Fruit fly (Drosophila melanogaster): ENCODE measurements around the gene Abd-B.
A peak's percentile ranks its signal among the peaks of the same experiment; 100 is the strongest.
"Not testable (repeated sequence)": the region's sequence is repeated elsewhere in the genome, so short reads cannot be mapped to it uniquely, and the experiment has no call there.

Abd-B gene

dm6 chr3R:16996059-16996959, 24.3 kb upstream of the Abd-B start, which contains the start of the genes EMC2A and CG3534 (continued):
- TF ChIP-seq bcd (GFP tag; optimal IDR thresholded peaks at IDR 0.05): peak; percentile 41
- peak; percentile 37 for TF ChIP-seq D19A (tag; optimal IDR thresholded peaks at IDR 0.05)
- TF ChIP-seq CG3726 (GFP tag; IDR thresholded peaks at IDR 0.05): no peak
- TF ChIP-seq tll (GFP tag; optimal IDR thresholded peaks at IDR 0.05): peak in 1 of 2 experiments; percentile 34
- TF ChIP-seq HmgD (GFP tag; optimal IDR thresholded peaks at IDR 0.05): no peak
- peak; percentile 23; the same call in 1 of the 2 replicates for TF ChIP-seq CG14441 (GFP tag; IDR thresholded peaks at IDR 0.05)
- TF ChIP-seq CG14050 (GFP tag; IDR thresholded peaks at IDR 0.05): no peak
- no peak for TF ChIP-seq shn (GFP tag; optimal IDR thresholded peaks at IDR 0.05)
- TF ChIP-seq CG2678 (tag; optimal IDR thresholded peaks at IDR 0.05): peak; percentile 53
- TF ChIP-seq pan (optimal IDR thresholded peaks at IDR 0.05): no peak
- no peak for TF ChIP-seq pan (GFP tag; optimal IDR thresholded peaks at IDR 0.05 in 1 of 2, IDR thresholded peaks at IDR 0.05 in 1 of 2)
- TF ChIP-seq CG32532 (GFP tag; IDR thresholded peaks at IDR 0.05): peak; percentile 57
- no peak for TF ChIP-seq Aef1 (GFP tag; IDR thresholded peaks at IDR 0.05)
- TF ChIP-seq gsb (GFP tag; IDR thresholded peaks at IDR 0.05): no peak
- peak; percentile 26; the same call in 1 of the 2 replicates for TF ChIP-seq CG13287 (GFP tag; IDR thresholded peaks at IDR 0.05; ENCODE audit: partially characterized antibody)
- no peak for TF ChIP-seq lmd (GFP tag; IDR thresholded peaks at IDR 0.05)
- TF ChIP-seq Neu2 (GFP tag; optimal IDR thresholded peaks at IDR 0.05; ENCODE audit: borderline replicate concordance): no peak
- TF ChIP-seq CG31224 (GFP tag; IDR thresholded peaks at IDR 0.05): no peak
- no peak for TF ChIP-seq tio (GFP tag; optimal IDR thresholded peaks at IDR 0.05)
- no peak for TF ChIP-seq dm (GFP tag; optimal IDR thresholded peaks at IDR 0.05)
- no peak for TF ChIP-seq CG6654 (GFP tag; optimal IDR thresholded peaks at IDR 0.05)
- no peak for TF ChIP-seq psq (GFP tag; optimal IDR thresholded peaks at IDR 0.05)
- no peak for TF ChIP-seq Hand (GFP tag; optimal IDR thresholded peaks at IDR 0.05)
- no peak for TF ChIP-seq tap (tag; optimal IDR thresholded peaks at IDR 0.05)
- peak; percentile 12 for TF ChIP-seq Dek (tag; optimal IDR thresholded peaks at IDR 0.05)

dm6 chr3R:16992716-16993115, 20.7 kb upstream of the Abd-B start, which contains the start of gene CG31274:
CG31274 (plus strand) TSS chr3R:16993016.
- not testable (repeated sequence) for TF ChIP-seq ATbp, Hmx, CG8089 (GFP tag; optimal IDR thresholded peaks at IDR 0.05)

- TF ChIP-seq CG1529 (GFP tag; optimal IDR thresholded peaks at IDR 0.05) (no peak), CG8290 (GFP tag; optimal IDR thresholded peaks at IDR 0.05) (peak; percentile 27), CG8290 (tag; optimal IDR thresholded peaks at IDR 0.05) (peak in 1 of 2 experiments; percentile 67), CG9797 (GFP tag; optimal IDR thresholded peaks at IDR 0.05) (peak; percentile 53), tup (GFP tag; optimal IDR thresholded peaks at IDR 0.05) (no peak), CG2116 (GFP tag; optimal IDR thresholded peaks at IDR 0.05) (no peak), CG2712 (tag; optimal IDR thresholded peaks at IDR 0.05) (peak; percentile 38), Bgb (GFP tag; IDR thresholded peaks at IDR 0.05; ENCODE audit: partially characterized antibody) (no peak), chm (GFP tag; IDR thresholded peaks at IDR 0.05) (no peak), Atf3 (GFP tag; optimal IDR thresholded peaks at IDR 0.05) (no peak), CG31388 (GFP tag; optimal IDR thresholded peaks at IDR 0.05) (no peak), Ets65A (GFP tag) (peak; percentile 94), Optix (GFP tag; IDR thresholded peaks at IDR 0.05) (no peak), gfzf (GFP tag; optimal IDR thresholded peaks at IDR 0.05) (peak; percentile 87), CG16813 (GFP tag; IDR thresholded peaks at IDR 0.05; ENCODE audit: partially characterized antibody) (no peak), Asciz (GFP tag; optimal IDR thresholded peaks at IDR 0.05) (no peak), CG14860 (GFP tag; IDR thresholded peaks at IDR 0.05; ENCODE audit: partially characterized antibody) (no peak), CG9817 (tag; optimal IDR thresholded peaks at IDR 0.05) (peak; percentile 43), CG14667 (GFP tag; IDR thresholded peaks at IDR 0.05) (no peak), HmgD (GFP tag; optimal IDR thresholded peaks at IDR 0.05) (no peak), crol (GFP tag; IDR thresholded peaks at IDR 0.05) (no peak)
These were observed 19.7 kb upstream of the Abd-B start, which contains the start of gene EMC2B for dm6 chr3R:16991781-16992180. EMC2B (minus strand) TSS chr3R:16991878.

All from whole organism, embryonic.